Worm (Caenorhabditis elegans): Measurements from ENCODE around the gene F54D12.10.

Gene F54D12.10

ce11 chrII:1374486-1374885 is 3.7 kb downstream of the F54D12.10 start:
- TF ChIP-seq nhr-23 (tag; optimal IDR thresholded peaks at IDR 0.05) (no peak), nfya-1 (tag; optimal IDR thresholded peaks at IDR 0.05; ENCODE audit: insufficient read depth) (peak; percentile 78)

DNA sequence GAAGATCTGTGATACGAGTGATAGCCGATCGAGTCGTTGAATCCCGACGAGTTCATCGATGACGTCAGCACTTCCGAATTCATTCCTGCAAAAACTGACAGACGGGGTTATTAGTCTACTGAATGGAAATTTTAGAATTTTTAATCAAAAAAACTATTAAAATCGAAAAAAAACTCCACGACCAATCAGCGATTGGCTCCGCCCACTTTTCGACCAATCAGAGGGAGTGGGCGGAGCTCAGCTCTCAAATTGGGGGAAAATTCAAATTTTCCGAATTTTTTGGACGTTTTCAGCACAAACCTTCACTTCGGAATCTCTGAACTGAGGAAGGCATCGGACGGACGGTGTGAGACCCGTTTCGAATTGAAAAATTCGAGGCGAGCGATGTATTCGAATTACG is 5.2 kb downstream of the F54D12.10 start:
- TF ChIP-seq daf-12 (tag; optimal IDR thresholded peaks at IDR 0.05) (no peak), nfya-1 (tag; optimal IDR thresholded peaks at IDR 0.05; ENCODE audit: insufficient read depth) (peak; percentile 83)

DNA sequence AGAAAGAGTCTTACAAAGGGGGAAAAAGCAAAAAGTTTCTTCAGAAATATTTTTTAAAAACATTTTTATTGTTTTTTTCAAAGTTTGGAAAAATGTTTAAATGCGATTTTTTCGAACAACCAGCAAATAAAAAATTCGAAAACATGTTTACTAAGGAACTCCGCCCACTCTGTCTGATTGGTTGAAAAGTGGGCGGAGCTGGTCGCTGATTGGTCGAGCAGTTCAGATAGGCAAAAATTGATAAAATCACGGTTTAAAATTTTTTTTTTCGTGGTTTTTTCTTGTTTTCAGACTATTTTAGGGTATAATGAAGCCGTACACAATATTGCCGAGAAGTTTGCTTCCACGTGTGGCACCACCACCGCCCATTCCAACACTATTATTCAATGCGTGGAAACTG is 6.0 kb downstream of the F54D12.10 start:
- TF ChIP-seq fkh-2 (tag; optimal IDR thresholded peaks at IDR 0.05) = no peak
- TF ChIP-seq nfya-1 (tag; optimal IDR thresholded peaks at IDR 0.05; ENCODE audit: insufficient read depth) = peak; percentile 51
- no peak for TF ChIP-seq ceh-82 (tag; optimal IDR thresholded peaks at IDR 0.05)
- TF ChIP-seq nhr-25 (tag; optimal IDR thresholded peaks at IDR 0.05) = no peak
- no peak for TF ChIP-seq ztf-11 (tag; optimal IDR thresholded peaks at IDR 0.05)
- TF ChIP-seq egl-5 (tag; optimal IDR thresholded peaks at IDR 0.05) = no peak

- TF ChIP-seq ceh-28 (tag; optimal IDR thresholded peaks at IDR 0.05) (no peak), lsy-12 (tag; optimal IDR thresholded peaks at IDR 0.05) (peak; percentile 22)
Measured at ce11 chrII:1371533-1371932, 6.6 kb downstream of the F54D12.10 start.

DNA sequence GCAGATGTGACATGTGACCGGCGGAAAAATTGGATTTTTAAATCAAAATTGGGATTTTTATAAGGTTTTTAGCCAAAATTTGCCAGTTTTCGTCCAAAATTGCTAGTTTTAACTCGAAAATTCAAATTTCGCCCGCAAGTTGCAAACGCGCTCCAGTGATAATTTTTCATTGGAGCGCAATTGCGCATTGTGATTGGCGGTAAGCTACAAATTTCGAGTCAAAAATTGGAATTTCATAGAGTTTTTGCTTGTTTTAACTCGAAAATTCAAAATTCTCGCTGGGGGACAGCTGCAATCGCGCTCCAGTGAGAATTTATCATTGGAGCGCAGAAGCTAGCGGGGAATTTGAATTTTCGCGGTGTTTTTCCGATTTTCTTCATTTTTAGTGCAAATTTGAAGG is 8.8 kb downstream of the F54D12.10 start:
- TF ChIP-seq egl-27 (tag; optimal IDR thresholded peaks at IDR 0.05) (no peak), nfya-1 (tag; optimal IDR thresholded peaks at IDR 0.05; ENCODE audit: insufficient read depth) (no peak), skn-1 (tag; optimal IDR thresholded peaks at IDR 0.05) (no peak), jun-1 (tag; optimal IDR thresholded peaks at IDR 0.05) (no peak), lsy-12 (tag; optimal IDR thresholded peaks at IDR 0.05) (no peak), nhr-77 (tag; optimal IDR thresholded peaks at IDR 0.05) (no peak), tbx-2 (tag; optimal IDR thresholded peaks at IDR 0.05) (no peak), ztf-4 (tag; optimal IDR thresholded peaks at IDR 0.05) (no peak), elt-2 (tag; optimal IDR thresholded peaks at IDR 0.05) (no peak), pqm-1 (tag; optimal IDR thresholded peaks at IDR 0.05) (no peak), nhr-237 (tag; optimal IDR thresholded peaks at IDR 0.05) (no peak), mdl-1 (tag; optimal IDR thresholded peaks at IDR 0.05) (no peak), fkh-10 (GFP tag; optimal IDR thresholded peaks at IDR 0.05) (no peak), R02D3.7 (tag; optimal IDR thresholded peaks at IDR 0.05) (no peak), nhr-67 (tag; optimal IDR thresholded peaks at IDR 0.05) (no peak), pha-4 (tag; optimal IDR thresholded peaks at IDR 0.05) (no peak), ceh-82 (tag; optimal IDR thresholded peaks at IDR 0.05) (no peak), eor-1 (tag; optimal IDR thresholded peaks at IDR 0.05) (no peak), lin-39 (tag; optimal IDR thresholded peaks at IDR 0.05) (no peak)

ce11 chrII:1368756-1369155 is 9.4 kb downstream of the F54D12.10 start:
- TF ChIP-seq nhr-11 (tag; optimal IDR thresholded peaks at IDR 0.05) = no peak
- TF ChIP-seq nhr-76 (tag; optimal IDR thresholded peaks at IDR 0.05) = no peak
- TF ChIP-seq elt-1 (tag; optimal IDR thresholded peaks at IDR 0.05) = no peak
- TF ChIP-seq nhr-77 (tag; optimal IDR thresholded peaks at IDR 0.05) = no peak
- TF ChIP-seq R02D3.7 (tag; optimal IDR thresholded peaks at IDR 0.05) = no peak
- no peak for TF ChIP-seq nhr-237 (tag; optimal IDR thresholded peaks at IDR 0.05)
- TF ChIP-seq ZK546.5 (tag; optimal IDR thresholded peaks at IDR 0.05) = no peak
- no peak for TF ChIP-seq fkh-10 (GFP tag; optimal IDR thresholded peaks at IDR 0.05)
- TF ChIP-seq ceh-28 (tag; optimal IDR thresholded peaks at IDR 0.05) = peak; percentile 66

- TF ChIP-seq elt-1 (tag; optimal IDR thresholded peaks at IDR 0.05) = no peak
- TF ChIP-seq lin-39 (tag; optimal IDR thresholded peaks at IDR 0.05) = no peak
- no peak for TF ChIP-seq elt-3 (tag; optimal IDR thresholded peaks at IDR 0.05)
- no peak for TF ChIP-seq nhr-23 (tag; optimal IDR thresholded peaks at IDR 0.05)
Measured at ce11 chrII:1365985-1366384, 12.2 kb downstream of the F54D12.10 start.
